Worm (Caenorhabditis elegans): ENCODE measurements around the gene ins-12.

ce11 chrII:5577060-5577459 lies 22.6 kb downstream of the ins-12 start:
- TF ChIP-seq lin-35 (GFP tag; optimal IDR thresholded peaks at IDR 0.05): peak in 1 of 2 experiments; percentile 59
- TF ChIP-seq lin-39 (tag; optimal IDR thresholded peaks at IDR 0.05): no peak
- peak; percentile 40 for TF ChIP-seq skn-1 (tag; optimal IDR thresholded peaks at IDR 0.05)
- TF ChIP-seq mep-1 (tag; optimal IDR thresholded peaks at IDR 0.05): no peak
- TF ChIP-seq lin-15B (tag; optimal IDR thresholded peaks at IDR 0.05): no peak
- TF ChIP-seq egl-27 (tag; optimal IDR thresholded peaks at IDR 0.05): no peak
- TF ChIP-seq pag-3 (tag; optimal IDR thresholded peaks at IDR 0.05; ENCODE audit: borderline replicate concordance, insufficient read depth): no peak

Measured in whole organism, L1 larva.